Fruit fly (Drosophila melanogaster): Measurements from ENCODE around the gene CG15865.

CG15865 gene

dm6 chrX:16637106-16637590, 27.1 kb downstream of the CG15865 start, which contains the start of gene Rok:
TSS of gene Rok (minus strand) at chrX:16637414.
- no peak for TF ChIP-seq CG17801 (GFP tag; optimal IDR thresholded peaks at IDR 0.05; ENCODE audit: partially characterized antibody)

DNA sequence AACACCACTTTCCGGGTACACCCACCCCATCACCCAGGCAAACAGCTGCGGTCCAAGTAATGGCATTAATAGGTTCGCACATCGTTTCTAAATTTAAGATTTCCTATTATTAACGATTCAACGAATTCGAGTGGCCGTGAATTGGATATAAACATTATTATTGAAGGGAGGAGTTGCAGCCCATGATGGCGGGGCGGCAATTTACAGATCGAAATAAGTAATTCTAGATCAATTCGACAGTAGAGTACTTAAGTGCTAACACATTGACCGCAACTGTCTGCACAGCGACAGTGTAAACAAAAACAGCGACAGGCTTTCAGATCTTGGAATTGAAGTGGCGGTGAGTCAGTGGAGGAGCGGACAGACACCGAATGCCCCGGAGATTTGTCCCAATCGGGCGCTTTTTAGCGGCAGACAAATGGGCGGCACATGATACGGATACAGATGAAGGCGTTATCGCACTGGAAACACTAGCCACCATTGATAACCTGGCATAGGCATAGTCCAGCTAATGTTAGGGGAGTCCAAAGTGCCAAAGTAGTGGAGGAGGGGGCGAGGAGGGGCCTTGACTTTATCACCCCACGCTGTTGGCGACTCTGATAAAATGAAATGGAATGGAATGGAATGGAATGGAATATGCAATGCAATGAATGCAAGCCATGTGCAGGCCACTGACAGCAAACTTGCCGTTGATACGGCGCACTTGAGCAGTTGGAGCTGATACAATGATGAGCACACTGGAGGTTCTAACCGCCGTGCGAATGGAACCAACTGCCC, 30.9 kb downstream of the CG15865 start:
- TF ChIP-seq CG17801 (GFP tag; optimal IDR thresholded peaks at IDR 0.05; ENCODE audit: partially characterized antibody) = no peak

DNA sequence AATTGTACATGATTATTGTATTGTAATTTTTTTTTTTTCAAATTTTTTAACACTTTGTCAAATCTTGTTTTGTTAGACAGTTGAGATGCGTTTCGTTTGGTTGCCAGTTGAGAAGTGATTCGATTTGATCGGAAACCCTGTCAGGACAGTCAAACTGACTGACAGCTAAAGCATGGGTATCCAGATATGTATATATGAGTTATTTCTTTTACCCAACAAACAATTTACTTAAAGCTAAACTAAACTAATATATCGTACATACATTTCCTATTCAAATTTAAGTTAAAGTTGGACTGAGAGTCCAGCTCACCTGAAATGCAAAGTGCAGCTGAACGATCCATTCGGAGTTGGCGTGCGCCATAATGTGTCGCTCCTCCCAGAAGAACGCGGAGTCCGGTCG, 32.1 kb downstream of the CG15865 start, which contains the start of gene CG9777:
CG9777 (minus strand) TSS at position 101 of the 400 bp plus-strand sequence.
- no peak for TF ChIP-seq CG17801 (GFP tag; optimal IDR thresholded peaks at IDR 0.05; ENCODE audit: partially characterized antibody)

DNA sequence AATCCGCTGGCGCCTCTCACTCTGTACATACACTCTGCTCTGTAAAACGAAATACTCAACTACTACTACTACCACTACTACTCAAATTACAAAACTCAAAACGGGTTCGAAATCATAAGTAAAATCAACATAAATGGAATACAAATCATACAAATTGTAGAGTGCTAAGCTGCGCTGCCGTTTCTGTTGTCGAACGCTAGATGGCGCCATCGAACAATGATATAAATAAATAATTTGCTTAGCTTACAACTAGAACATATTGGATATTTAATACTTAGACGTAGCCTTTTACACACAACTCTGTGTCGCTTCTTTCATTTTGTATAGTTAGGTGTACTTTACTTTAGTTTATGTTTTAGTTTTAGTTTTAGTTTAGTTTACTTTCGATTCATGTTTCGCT, 39.7 kb downstream of the CG15865 start:
- TF ChIP-seq CG17801 (GFP tag; optimal IDR thresholded peaks at IDR 0.05; ENCODE audit: partially characterized antibody) = no peak

DNA sequence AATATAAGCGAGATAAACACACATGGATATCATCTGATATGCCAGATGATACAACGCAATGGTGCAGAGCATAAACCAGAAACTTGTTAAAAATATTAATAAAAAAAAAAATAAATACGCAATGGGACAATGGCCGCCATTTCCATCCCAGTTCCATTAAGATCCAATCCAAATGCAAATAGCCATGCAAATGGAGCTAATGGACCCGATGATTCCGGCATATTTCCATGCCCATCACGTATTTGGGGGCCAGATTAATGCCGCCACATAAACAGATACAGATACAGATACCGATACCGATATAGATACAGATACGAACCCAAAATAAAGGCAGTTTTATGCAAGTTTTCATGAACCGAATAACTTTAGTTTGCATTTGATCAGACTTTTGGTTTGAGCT, 40.7 kb downstream of the CG15865 start:
- no peak for TF ChIP-seq CG17801 (GFP tag; optimal IDR thresholded peaks at IDR 0.05; ENCODE audit: partially characterized antibody)

DNA sequence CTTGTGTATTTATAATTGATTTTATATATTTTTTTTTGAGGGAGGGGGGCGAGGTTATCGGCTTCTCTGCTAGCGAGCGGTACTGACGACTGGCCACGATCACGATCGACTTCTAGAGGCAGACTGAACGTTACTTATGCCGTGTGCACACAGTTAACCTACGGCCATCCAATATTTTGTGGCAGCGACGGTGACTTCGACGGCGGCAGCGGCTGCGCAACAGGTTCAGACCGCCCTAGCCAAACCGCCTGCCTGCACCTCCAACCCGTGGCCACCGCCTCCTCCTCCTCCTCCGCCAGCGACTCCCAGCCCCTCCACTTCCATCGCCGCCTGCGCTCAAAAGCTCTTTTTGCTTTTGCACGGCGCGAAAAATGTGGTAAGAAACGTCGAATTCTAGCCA, 42.8 kb downstream of the CG15865 start, which contains the start of gene CG9782:
CG9782 (minus strand) TSS at position 128 of the 400 bp plus-strand sequence.
- TF ChIP-seq CG17801 (GFP tag; optimal IDR thresholded peaks at IDR 0.05; ENCODE audit: partially characterized antibody) = no peak

- TF ChIP-seq CG17801 (GFP tag; optimal IDR thresholded peaks at IDR 0.05; ENCODE audit: partially characterized antibody) = no peak
These were observed 45.5 kb downstream of the CG15865 start for dm6 chrX:16618724-16619123.

dm6 chrX:16616773-16617738, 47.2 kb downstream of the CG15865 start:
- TF ChIP-seq CG17801 (GFP tag; optimal IDR thresholded peaks at IDR 0.05; ENCODE audit: partially characterized antibody) = no peak
